Worm (Caenorhabditis elegans) whole organism, L2 larva: ENCODE data around the gene aqp-8.
A peak's percentile ranks its signal among the peaks of the same experiment; 100 is the strongest.

Experiments used
- C34F6.9 ChIP-seq: fragments of 150-350 bp; optimal IDR thresholded peaks from 2 replicates; lab custom pipeline; 2014; ENCODE audit warnings: missing biosample characterization, missing genetic modification characterization
- F13H6.1 ChIP-seq: sonication (generic microtip); optimal IDR thresholded peaks from 2 replicates; lab custom pipeline; 2016; ENCODE audit warnings: missing genetic modification characterization, missing compliant biosample characterization
- R02D3.7 ChIP-seq: fragments of 150-350 bp; optimal IDR thresholded peaks from 2 replicates; lab custom pipeline; 2014; ENCODE audit warnings: missing biosample characterization, missing genetic modification characterization
- Y55F3AM.14 ChIP-seq: fragments of 200-800 bp; sonication (Bioruptor generic); optimal IDR thresholded peaks from 2 replicates; lab custom pipeline; 2018; ENCODE audit warnings: mild to moderate bottlenecking, missing genetic modification characterization, missing compliant biosample characterization
- ZK546.5 ChIP-seq: sonication (generic microtip); optimal IDR thresholded peaks from 2 replicates; lab custom pipeline; 2017; ENCODE audit warnings: missing biosample characterization, missing genetic modification characterization
- alr-1 ChIP-seq: fragments of 150-350 bp; optimal IDR thresholded peaks from 2 replicates; lab custom pipeline; 2014; ENCODE audit warnings: missing biosample characterization, missing genetic modification characterization
- aly-2 ChIP-seq: fragments of 150-350 bp; optimal IDR thresholded peaks from 2 replicates; lab custom pipeline; 2014; ENCODE audit warnings: missing biosample characterization, missing genetic modification characterization
- ama-1 ChIP-seq: fragments of 150-350 bp; optimal IDR thresholded peaks from 2 replicates; lab custom pipeline; 2018; ENCODE audit warnings: inconsistent platforms
- blmp-1 ChIP-seq: sonication (generic microtip); optimal IDR thresholded peaks from 2 replicates; lab custom pipeline; 2017; ENCODE audit warnings: missing genetic modification characterization, mild to moderate bottlenecking, missing compliant biosample characterization, antibody characterized with exemption, moderate library complexity; ENCODE audit not compliant: insufficient read depth
- ceh-16 ChIP-seq: fragments of 150-350 bp; optimal IDR thresholded peaks from 2 replicates; lab custom pipeline; 2014; ENCODE audit warnings: missing biosample characterization, missing genetic modification characterization
- ceh-82 ChIP-seq: fragments of 150-350 bp; optimal IDR thresholded peaks from 2 replicates; lab custom pipeline; 2014; ENCODE audit warnings: missing biosample characterization, missing genetic modification characterization
- crh-2 ChIP-seq: sonication (generic microtip); optimal IDR thresholded peaks from 2 replicates; lab custom pipeline; 2017; ENCODE audit warnings: missing biosample characterization, missing genetic modification characterization
- dmd-4 ChIP-seq: sonication (generic microtip); optimal IDR thresholded peaks from 2 replicates; lab custom pipeline; 2017; ENCODE audit warnings: missing biosample characterization, missing genetic modification characterization
- egl-27 ChIP-seq: sonication (generic microtip); optimal IDR thresholded peaks from 3 replicates; lab custom pipeline; 2017; ENCODE audit warnings: missing biosample characterization, missing genetic modification reagents, missing genetic modification characterization
- elt-1 ChIP-seq: fragments of 150-350 bp; optimal IDR thresholded peaks from 2 replicates; lab custom pipeline; 2014; ENCODE audit warnings: missing biosample characterization, missing genetic modification characterization
- elt-3 ChIP-seq: sonication (generic microtip); optimal IDR thresholded peaks from 2 replicates; lab custom pipeline; 2017; ENCODE audit warnings: missing biosample characterization, missing genetic modification characterization
- fos-1 ChIP-seq: fragments of 150-350 bp; optimal IDR thresholded peaks from 2 replicates; lab custom pipeline; 2014; ENCODE audit warnings: missing biosample characterization, missing genetic modification characterization
- gmeb-1 ChIP-seq: fragments of 150-350 bp; optimal IDR thresholded peaks from 2 replicates; lab custom pipeline; 2014; ENCODE audit warnings: missing biosample characterization, missing genetic modification characterization
- lin-11 ChIP-seq: fragments of 150-350 bp; sonication (generic microtip); optimal IDR thresholded peaks from 2 replicates; lab custom pipeline; 2014; ENCODE audit warnings: missing biosample characterization, missing genetic modification characterization, inconsistent platforms, mixed read lengths
- lin-13 ChIP-seq: fragments of 150-350 bp; optimal IDR thresholded peaks from 2 replicates; lab custom pipeline; 2014; ENCODE audit warnings: missing biosample characterization, missing genetic modification reagents, missing genetic modification characterization
- lin-39 ChIP-seq: fragments of 150-350 bp; optimal IDR thresholded peaks from 2 replicates; lab custom pipeline; 2014; ENCODE audit warnings: missing biosample characterization, missing genetic modification reagents, missing genetic modification characterization
- lsy-2 ChIP-seq, 2 experiments: fragments of 150-350 bp in 1 of 2; sonication (generic microtip) in 1 of 2; optimal IDR thresholded peaks; 2 replicates each; lab custom pipeline; 2014 to 2017; ENCODE audit warnings: missing biosample characterization in 2 of 2, missing genetic modification characterization in 2 of 2
- mab-5 ChIP-seq: fragments of 150-350 bp; optimal IDR thresholded peaks from 2 replicates; lab custom pipeline; 2014; ENCODE audit warnings: missing biosample characterization, missing genetic modification characterization
- mbf-1 ChIP-seq: sonication (generic microtip); optimal IDR thresholded peaks from 2 replicates; lab custom pipeline; 2017; ENCODE audit warnings: missing biosample characterization, missing genetic modification characterization
- mdl-1 ChIP-seq, 2 experiments: fragments of 150-350 bp in 1 of 2; sonication (generic microtip) in 1 of 2; optimal IDR thresholded peaks; 2 replicates each; lab custom pipeline; 2017; ENCODE audit warnings: missing biosample characterization in 2 of 2, missing genetic modification characterization in 2 of 2
- nhr-10 ChIP-seq: sonication (generic microtip); optimal IDR thresholded peaks from 2 replicates; lab custom pipeline; 2017; ENCODE audit warnings: missing biosample characterization, missing genetic modification characterization
- nhr-11 ChIP-seq: fragments of 150-350 bp; optimal IDR thresholded peaks from 2 replicates; lab custom pipeline; 2014; ENCODE audit warnings: missing biosample characterization, missing genetic modification characterization
- nhr-12 ChIP-seq: fragments of 150-350 bp; optimal IDR thresholded peaks from 2 replicates; lab custom pipeline; 2014; ENCODE audit warnings: missing biosample characterization, missing genetic modification characterization
- nhr-129 ChIP-seq: fragments of 150-350 bp; optimal IDR thresholded peaks from 2 replicates; lab custom pipeline; 2014; ENCODE audit warnings: missing biosample characterization, missing genetic modification characterization
- nhr-21 ChIP-seq: fragments of 150-350 bp; optimal IDR thresholded peaks from 2 replicates; lab custom pipeline; 2014; ENCODE audit warnings: missing biosample characterization, missing genetic modification characterization
- nhr-23 ChIP-seq: fragments of 150-350 bp; optimal IDR thresholded peaks from 2 replicates; lab custom pipeline; 2014; ENCODE audit warnings: missing biosample characterization, missing genetic modification reagents, missing genetic modification characterization
- nhr-237 ChIP-seq: fragments of 150-350 bp; optimal IDR thresholded peaks from 2 replicates; lab custom pipeline; 2014; ENCODE audit warnings: missing biosample characterization, missing genetic modification characterization
- nhr-25 ChIP-seq: fragments of 150-350 bp; sonication (generic microtip); optimal IDR thresholded peaks from 3 replicates; lab custom pipeline; 2014; ENCODE audit warnings: missing biosample characterization, missing genetic modification characterization
- nhr-6 ChIP-seq: fragments of 150-350 bp; optimal IDR thresholded peaks from 2 replicates; lab custom pipeline; 2014; ENCODE audit warnings: missing biosample characterization, missing genetic modification characterization
- nhr-77 ChIP-seq: fragments of 150-350 bp; optimal IDR thresholded peaks from 2 replicates; lab custom pipeline; 2014; ENCODE audit warnings: missing biosample characterization, missing genetic modification characterization
- peb-1 ChIP-seq: fragments of 150-350 bp; optimal IDR thresholded peaks from 2 replicates; lab custom pipeline; 2014; ENCODE audit warnings: missing biosample characterization, missing genetic modification characterization
- sem-4 ChIP-seq: fragments of 150-350 bp; optimal IDR thresholded peaks from 2 replicates; lab custom pipeline; 2014; ENCODE audit warnings: missing biosample characterization, missing genetic modification reagents, missing genetic modification characterization
- skn-1 ChIP-seq: sonication (generic microtip); optimal IDR thresholded peaks from 2 replicates; lab custom pipeline; 2017; ENCODE audit warnings: missing biosample characterization, missing genetic modification characterization
- sma-3 ChIP-seq: sonication (generic microtip); optimal IDR thresholded peaks from 2 replicates; lab custom pipeline; 2016; ENCODE audit warnings: missing genetic modification reagents, missing genetic modification characterization, missing compliant biosample characterization
- sma-9 ChIP-seq, 2 experiments: fragments of 150-350 bp in 1 of 2; sonication (generic microtip) in 1 of 2; optimal IDR thresholded peaks; 2 replicates each; lab custom pipeline; 2014 to 2016; ENCODE audit warnings: missing genetic modification characterization in 2 of 2, mild to moderate bottlenecking in 1 of 2, missing biosample characterization in 1 of 2, missing compliant biosample characterization in 1 of 2, missing genetic modification reagents in 1 of 2, moderate library complexity in 1 of 2
- snpc-4 ChIP-seq: fragments of 150-350 bp; optimal IDR thresholded peaks from 2 replicates; lab custom pipeline; 2014; ENCODE audit warnings: missing biosample characterization, missing genetic modification characterization
- unc-39 ChIP-seq: fragments of 150-350 bp; optimal IDR thresholded peaks from 2 replicates; lab custom pipeline; 2014; ENCODE audit warnings: missing biosample characterization, missing genetic modification characterization
- unc-55 ChIP-seq: fragments of 150-350 bp; sonication (generic microtip); optimal IDR thresholded peaks from 3 replicates; lab custom pipeline; 2014; ENCODE audit warnings: missing biosample characterization, missing genetic modification reagents, missing genetic modification characterization
- unc-62 ChIP-seq: fragments of 150-350 bp; optimal IDR thresholded peaks from 2 replicates; lab custom pipeline; 2014; ENCODE audit warnings: missing biosample characterization, missing genetic modification reagents, missing genetic modification characterization
- zag-1 ChIP-seq: fragments of 150-350 bp; optimal IDR thresholded peaks from 2 replicates; lab custom pipeline; 2014; ENCODE audit warnings: missing biosample characterization, missing genetic modification characterization
- ztf-1 ChIP-seq: fragments of 200-800 bp; sonication (Bioruptor generic); conservative IDR thresholded peaks from 2 replicates; pipeline ENCODE4 v1.3.6; 2022; ENCODE audit warnings: missing genetic modification characterization, missing compliant biosample characterization
- ztf-11 ChIP-seq: sonication (generic microtip); optimal IDR thresholded peaks from 2 replicates; lab custom pipeline; 2017; ENCODE audit warnings: missing biosample characterization, missing genetic modification characterization
- ztf-4 ChIP-seq: fragments of 150-350 bp; optimal IDR thresholded peaks from 2 replicates; lab custom pipeline; 2014; ENCODE audit warnings: missing biosample characterization, missing genetic modification characterization

The aqp-8 gene

DNA sequence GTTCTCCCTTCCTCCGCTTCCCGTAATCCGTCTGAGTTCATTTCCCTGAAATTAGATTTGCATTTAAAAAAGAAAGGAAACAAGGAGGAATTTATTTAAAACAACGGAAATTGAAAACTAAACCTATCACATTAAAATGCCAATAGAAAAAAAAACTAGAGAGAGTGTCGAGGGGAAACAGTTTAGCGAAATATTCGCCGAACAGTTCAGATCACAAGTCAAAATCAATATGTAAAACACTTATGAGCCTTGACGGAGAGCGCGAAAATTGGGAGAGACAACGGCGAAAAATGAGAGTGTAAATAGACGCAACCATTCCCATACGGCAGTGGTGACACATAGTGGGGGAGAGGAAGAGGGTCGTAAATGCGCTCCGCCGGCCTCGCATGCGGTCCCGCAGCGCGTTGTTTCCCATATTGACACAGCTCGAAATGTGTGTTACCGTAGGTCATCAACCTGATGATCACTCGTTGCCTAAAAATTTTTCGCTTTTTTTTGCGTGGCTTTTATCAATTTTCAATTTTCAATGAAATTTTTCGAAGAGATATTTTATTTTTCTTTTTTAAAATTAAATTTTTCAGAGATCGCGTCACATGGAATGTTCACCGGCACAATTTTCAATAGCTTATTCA, 7.0 kb upstream of the aqp-8 start, which contains the start of the genes dnj-14 and glit-1:
Gene dnj-14, minus strand, starts transcription at position 51 of the 632 bp plus-strand sequence.
Gene glit-1, plus strand, starts transcription at position 582 of the 632 bp plus-strand sequence.
- TF ChIP-seq nhr-11 (tag; lab: Kevin White, UChicago): no peak
- TF ChIP-seq Y55F3AM.14 (GFP tag; lab: Kevin White, UChicago): peak; percentile 52
- TF ChIP-seq nhr-6 (tag; lab: Kevin White, UChicago): peak; percentile 71
- no peak for TF ChIP-seq ztf-1 (GFP tag; lab: Robert Waterston, UW)
- no peak for TF ChIP-seq elt-3 (tag; lab: Kevin White, UChicago)
- no peak for TF ChIP-seq aly-2 (tag; lab: Kevin White, UChicago)
- peak; percentile 88 for TF ChIP-seq lin-13
- peak; percentile 97 for TF ChIP-seq fos-1 (tag; lab: Kevin White, UChicago)
- peak; percentile 91 for TF ChIP-seq sma-3 (GFP tag; lab: Kevin White, UChicago)
- TF ChIP-seq nhr-10: no peak
- peak; percentile 94 for TF ChIP-seq F13H6.1 (tag; lab: Kevin White, UChicago)
- no peak for TF ChIP-seq nhr-237 (tag; lab: Kevin White, UChicago)
- peak; percentile 95 for TF ChIP-seq unc-55 (GFP tag; lab: Kevin White, UChicago)
- peak; percentile 51 for TF ChIP-seq ZK546.5
- no peak for TF ChIP-seq alr-1 (tag; lab: Kevin White, UChicago)
- TF ChIP-seq nhr-23 (tag; lab: Kevin White, UChicago): no peak
- TF ChIP-seq nhr-21 (tag; lab: Kevin White, UChicago): peak; percentile 77
- no peak for TF ChIP-seq nhr-77
- TF ChIP-seq snpc-4: peak; percentile 66
- no peak for TF ChIP-seq unc-62
- peak; percentile 75 for TF ChIP-seq gmeb-1 (tag; lab: Kevin White, UChicago)
- peak; percentile 70 for TF ChIP-seq zag-1 (tag; lab: Kevin White, UChicago)
- peak; percentile 43 for TF ChIP-seq ztf-4 (tag; lab: Kevin White, UChicago)
- no peak for TF ChIP-seq ztf-11
- no peak for TF ChIP-seq lin-39 (tag; lab: Kevin White, UChicago)
- peak; percentile 93 for TF ChIP-seq C34F6.9 (tag; lab: Kevin White, UChicago)
- TF ChIP-seq egl-27 (tag; lab: Kevin White, UChicago): peak; percentile 79
- TF ChIP-seq ceh-82 (tag; lab: Kevin White, UChicago): peak; percentile 1
- peak; percentile 94 for TF ChIP-seq nhr-129
- TF ChIP-seq R02D3.7 (tag; lab: Kevin White, UChicago): no peak
- peak; percentile 69 for TF ChIP-seq blmp-1 (tag; lab: Kevin White, UChicago)
- peak; percentile 48 to 76 for TF ChIP-seq mdl-1 (tag; optimal IDR thresholded peaks at IDR 0.05; lab: Kevin White, UChicago)
- TF ChIP-seq skn-1 (tag; lab: Kevin White, UChicago): no peak
- no peak for TF ChIP-seq peb-1 (tag; lab: Kevin White, UChicago)
- peak; percentile 90 for TF ChIP-seq nhr-25 (tag; lab: Kevin White, UChicago)
- no peak for TF ChIP-seq dmd-4 (tag; lab: Kevin White, UChicago)
- peak; percentile 79 for TF ChIP-seq lin-11 (tag; lab: Kevin White, UChicago)
- TF ChIP-seq crh-2 (tag; lab: Kevin White, UChicago): peak; percentile 95
- no peak for TF ChIP-seq unc-39 (tag; lab: Kevin White, UChicago)
- no peak for TF ChIP-seq nhr-12 (tag; lab: Kevin White, UChicago)
- TF ChIP-seq elt-1 (tag; lab: Kevin White, UChicago): no peak
- TF ChIP-seq lsy-2 (tag; optimal IDR thresholded peaks at IDR 0.05; lab: Kevin White, UChicago): peak; percentile 93 to 99
- TF ChIP-seq ceh-16 (tag; lab: Kevin White, UChicago): no peak
- TF ChIP-seq sem-4 (tag; lab: Kevin White, UChicago): peak; percentile 67
- no peak for TF ChIP-seq mab-5 (tag; lab: Kevin White, UChicago)
- TF ChIP-seq sma-9 (GFP tag; optimal IDR thresholded peaks at IDR 0.05; lab: Kevin White, UChicago): peak; percentile 92
- TF ChIP-seq sma-9 (tag; optimal IDR thresholded peaks at IDR 0.05; lab: Kevin White, UChicago): no peak
- TF ChIP-seq ama-1 (lab: Kevin White, UChicago): no peak
- no peak for TF ChIP-seq mbf-1 (tag; lab: Kevin White, UChicago)
- TF ChIP-seq, all 48 proteins: peak for 25
